Worm (Caenorhabditis elegans): Measurements from ENCODE around the gene Y37H2A.13.

ce11 chrV:18131049-18131448 lies 11.6 kb upstream of the Y37H2A.13 start, which contains the start of gene Y37H2A.12:
- TF ChIP-seq elt-3 (tag; optimal IDR thresholded peaks at IDR 0.05) (no peak), flh-1 (GFP tag; optimal IDR thresholded peaks at IDR 0.05) (no peak), unc-62 (GFP tag; optimal IDR thresholded peaks at IDR 0.05) (no peak), nhr-76 (tag; optimal IDR thresholded peaks at IDR 0.05) (no peak), nhr-28 (tag; optimal IDR thresholded peaks at IDR 0.05) (no peak), zip-8 (tag; optimal IDR thresholded peaks at IDR 0.05) (no peak), mab-5 (tag; optimal IDR thresholded peaks at IDR 0.05) (no peak), nhr-12 (tag; optimal IDR thresholded peaks at IDR 0.05) (no peak), nhr-237 (tag; optimal IDR thresholded peaks at IDR 0.05) (no peak)
